Fruit fly (Drosophila melanogaster) whole organism, embryonic: Measurements from ENCODE around the gene ph-d.

Experiments used
- CG10321 ChIP-seq: fragments of 200-800 bp; sonication (Bioruptor generic); IDR thresholded peaks from 2 replicates; pipeline ENCODE4 v1.3.6; 2022; ENCODE audit warnings: missing biosample characterization, missing genetic modification characterization
- CG13775 ChIP-seq: fragments of 200-800 bp; sonication (Bioruptor generic); optimal IDR thresholded peaks from 3 replicates; lab custom pipeline; 2017; ENCODE audit warnings: missing biosample characterization, mild to moderate bottlenecking, missing genetic modification characterization
- CG14050 ChIP-seq: fragments of 200-800 bp; sonication (Bioruptor generic); IDR thresholded peaks from 3 replicates; pipeline ENCODE4 v1.3.6; 2022; ENCODE audit warnings: missing biosample characterization, missing genetic modification characterization
- CG15011 ChIP-seq: fragments of 200-800 bp; sonication (Bioruptor generic); optimal IDR thresholded peaks from 3 replicates; lab custom pipeline; 2018; ENCODE audit warnings: missing biosample characterization, mild to moderate bottlenecking, missing genetic modification characterization
- CG17361 ChIP-seq: fragments of 200-800 bp; sonication (Bioruptor generic); IDR thresholded peaks from 3 replicates; pipeline ENCODE4 v1.3.6; 2022; ENCODE audit warnings: missing biosample characterization, missing genetic modification characterization
- CG18011 ChIP-seq: fragments of 200-800 bp; sonication (Bioruptor generic); optimal IDR thresholded peaks from 2 replicates; lab custom pipeline; 2017; ENCODE audit warnings: missing biosample characterization, missing genetic modification characterization, mild to moderate bottlenecking, moderate library complexity, missing genotype
- CG18476 ChIP-seq: fragments of 200-800 bp; sonication (Bioruptor generic); optimal IDR thresholded peaks from 2 replicates; lab custom pipeline; 2016; ENCODE audit warnings: missing biosample characterization, mild to moderate bottlenecking, missing genetic modification characterization
- CG2120 ChIP-seq: fragments of 200-800 bp; sonication (Bioruptor generic); optimal IDR thresholded peaks from 3 replicates; lab custom pipeline; 2016; ENCODE audit warnings: missing biosample characterization, missing genetic modification characterization
- CG30020 ChIP-seq: fragments of 200-800 bp; optimal IDR thresholded peaks from 2 replicates; lab custom pipeline; 2019; ENCODE audit warnings: missing biosample characterization, mild to moderate bottlenecking, missing genetic modification characterization, moderate library complexity
- CG34376 ChIP-seq: fragments of 200-800 bp; sonication (Bioruptor generic); optimal IDR thresholded peaks from 2 replicates; lab custom pipeline; 2018; ENCODE audit warnings: missing biosample characterization, mild to moderate bottlenecking, missing genetic modification characterization
- CG3838 ChIP-seq: fragments of 200-800 bp; sonication (Bioruptor generic); optimal IDR thresholded peaks from 3 replicates; lab custom pipeline; 2016; ENCODE audit warnings: missing biosample characterization, missing genetic modification characterization
- CG42726 ChIP-seq: fragments of 200-800 bp; sonication (Bioruptor generic); IDR thresholded peaks from 2 replicates; pipeline ENCODE4 v1.3.6; 2022; ENCODE audit warnings: missing biosample characterization, missing genetic modification characterization; ENCODE audit not compliant: partially characterized antibody
- CG4404 ChIP-seq: fragments of 200-800 bp; sonication (Bioruptor generic); IDR thresholded peaks from 2 replicates; pipeline ENCODE4 v1.3.6; 2022; ENCODE audit warnings: missing biosample characterization, missing genetic modification characterization
- CG4424 ChIP-seq: fragments of 200-800 bp; sonication (Bioruptor generic); optimal IDR thresholded peaks from 3 replicates; lab custom pipeline; 2016; ENCODE audit warnings: missing biosample characterization, missing genetic modification characterization
- CG6175 ChIP-seq: fragments of 200-800 bp; sonication (Bioruptor generic); IDR thresholded peaks from 3 replicates; pipeline ENCODE4 v1.3.6; 2022; ENCODE audit warnings: missing biosample characterization, missing genetic modification characterization
- CG6689 ChIP-seq: fragments of 200-800 bp; sonication (Bioruptor generic); IDR thresholded peaks from 2 replicates; pipeline ENCODE4 v1.3.6; 2022; ENCODE audit warnings: missing biosample characterization, missing genetic modification characterization
- CG7963 ChIP-seq: fragments of 200-800 bp; sonication (Bioruptor generic); IDR thresholded peaks from 3 replicates; pipeline ENCODE4 v1.3.6; 2022; ENCODE audit warnings: missing biosample characterization, missing genetic modification characterization; ENCODE audit not compliant: partially characterized antibody
- CG8944 ChIP-seq: fragments of 200-800 bp; sonication (Bioruptor generic); optimal IDR thresholded peaks from 3 replicates; lab custom pipeline; 2016; ENCODE audit warnings: missing biosample characterization, missing genetic modification characterization
- CG9215 ChIP-seq: fragments of 200-800 bp; sonication (Bioruptor generic); IDR thresholded peaks from 2 replicates; pipeline ENCODE4 v1.3.6; 2022; ENCODE audit warnings: missing biosample characterization, missing genetic modification characterization
- Dip2 ChIP-seq: fragments of 200-800 bp; sonication (Bioruptor generic); IDR thresholded peaks from 2 replicates; pipeline ENCODE4 v1.3.6; 2022; ENCODE audit warnings: missing biosample characterization, missing genetic modification characterization
- Dip3 ChIP-seq: fragments of 200-800 bp; sonication (Bioruptor generic); optimal IDR thresholded peaks from 3 replicates; lab custom pipeline; 2016; ENCODE audit warnings: missing biosample characterization, missing genetic modification characterization
- Dll ChIP-seq: fragments of 200-800 bp; sonication (Bioruptor generic); IDR thresholded peaks from 4 replicates; pipeline ENCODE4 v1.3.6; 2022; ENCODE audit warnings: missing biosample characterization, missing genetic modification characterization; ENCODE audit not compliant: partially characterized antibody
- Fer2 ChIP-seq: fragments of 200-800 bp; sonication (Bioruptor generic); optimal IDR thresholded peaks from 2 replicates; lab custom pipeline; 2018; ENCODE audit warnings: missing biosample characterization, mild to moderate bottlenecking, missing genetic modification characterization, moderate library complexity
- HLHmδ ChIP-seq: fragments of 200-800 bp; sonication (Bioruptor generic); optimal IDR thresholded peaks from 2 replicates; lab custom pipeline; 2018; ENCODE audit warnings: missing biosample characterization, mild to moderate bottlenecking, missing genetic modification characterization, moderate library complexity
- HmgZ ChIP-seq: fragments of 200-800 bp; sonication (Bioruptor generic); optimal IDR thresholded peaks from 2 replicates; lab custom pipeline; 2018; ENCODE audit warnings: missing biosample characterization, mild to moderate bottlenecking, missing genetic modification characterization
- NfI ChIP-seq: fragments of 200-800 bp; sonication (Bioruptor generic); optimal IDR thresholded peaks from 3 replicates; lab custom pipeline; 2018; ENCODE audit warnings: missing biosample characterization, mild to moderate bottlenecking, missing genetic modification characterization, moderate library complexity
- Side ChIP-seq: fragments of 200-800 bp; sonication (Bioruptor generic); optimal IDR thresholded peaks from 2 replicates; lab custom pipeline; 2016; ENCODE audit warnings: missing biosample characterization, missing genetic modification characterization
- Sox100B ChIP-seq: fragments of 200-800 bp; sonication (Bioruptor generic); optimal IDR thresholded peaks from 3 replicates; lab custom pipeline; 2018; ENCODE audit warnings: missing biosample characterization, mild to moderate bottlenecking, missing genetic modification characterization
- Vsx1 ChIP-seq: fragments of 200-800 bp; sonication (Bioruptor generic); optimal IDR thresholded peaks from 2 replicates; lab custom pipeline; 2017; ENCODE audit warnings: missing biosample characterization, mild to moderate bottlenecking, missing genetic modification characterization, missing genetic modification reagents
- Xrp1 ChIP-seq: fragments of 200-800 bp; sonication (Bioruptor generic); IDR thresholded peaks from 2 replicates; pipeline ENCODE4 v1.3.6; 2022; ENCODE audit warnings: missing biosample characterization, missing genetic modification characterization
- bsh ChIP-seq, 2 experiments: fragments of 200-800 bp; sonication (Bioruptor generic); optimal IDR thresholded peaks; 2 replicates each; lab custom pipeline; 2017 to 2018; ENCODE audit warnings: mild to moderate bottlenecking in 2 of 2, missing biosample characterization in 2 of 2, missing genetic modification characterization in 2 of 2, moderate library complexity in 1 of 2
- chinmo ChIP-seq: fragments of 200-800 bp; sonication (Bioruptor generic); IDR thresholded peaks from 4 replicates; pipeline ENCODE4 v1.3.6; 2022; ENCODE audit warnings: missing biosample characterization, missing genetic modification characterization; ENCODE audit not compliant: partially characterized antibody
- chm ChIP-seq: fragments of 200-800 bp; sonication (Bioruptor generic); IDR thresholded peaks from 2 replicates; pipeline ENCODE4 v1.3.6; 2022; ENCODE audit warnings: missing biosample characterization, missing genetic modification characterization
- ci ChIP-seq: fragments of 200-800 bp; sonication (Bioruptor generic); IDR thresholded peaks from 3 replicates; pipeline ENCODE4 v1.3.6; 2022; ENCODE audit warnings: missing biosample characterization, missing genetic modification characterization
- crp ChIP-seq, 2 experiments: fragments of 200-800 bp; sonication (Bioruptor generic); optimal IDR thresholded peaks; 2 replicates in 1 of 2; 3 replicates in 1 of 2; lab custom pipeline; 2017; ENCODE audit warnings: missing biosample characterization in 2 of 2, missing genetic modification characterization in 2 of 2, mild to moderate bottlenecking in 1 of 2, moderate library complexity in 1 of 2
- dan ChIP-seq: fragments of 200-800 bp; sonication (Bioruptor generic); IDR thresholded peaks from 2 replicates; pipeline ENCODE4 v1.3.6; 2022; ENCODE audit warnings: missing biosample characterization, missing genetic modification characterization
- dpn ChIP-seq, 2 experiments: fragments of 200-800 bp; sonication (Bioruptor generic); optimal IDR thresholded peaks; 3 replicates each; lab custom pipeline; 2016; ENCODE audit warnings: missing biosample characterization in 2 of 2, missing genetic modification characterization in 2 of 2
- dysf ChIP-seq: fragments of 200-800 bp; sonication (Bioruptor generic); IDR thresholded peaks from 3 replicates; pipeline ENCODE4 v1.3.6; 2022; ENCODE audit warnings: missing biosample characterization, missing genetic modification characterization
- fd64A ChIP-seq: fragments of 200-800 bp; sonication (Bioruptor generic); optimal IDR thresholded peaks from 3 replicates; lab custom pipeline; 2018; ENCODE audit warnings: missing biosample characterization, mild to moderate bottlenecking, missing genetic modification characterization
- gsb ChIP-seq: fragments of 200-800 bp; sonication (Bioruptor generic); IDR thresholded peaks from 2 replicates; pipeline ENCODE4 v1.3.6; 2022; ENCODE audit warnings: missing biosample characterization, missing genetic modification characterization
- lov ChIP-seq, 2 experiments: fragments of 200-800 bp in 1 of 2; fragments of >200 bp in 1 of 2; sonication (Bioruptor generic) in 1 of 2; IDR thresholded peaks in 1 of 2; optimal IDR thresholded peaks in 1 of 2; 2 replicates in 1 of 2; 3 replicates in 1 of 2; pipeline versions ENCODE4 v1.3.6 to Lab custom; 2017 to 2022; ENCODE audit warnings: missing biosample characterization in 1 of 2, missing genetic modification characterization in 1 of 2
- nau ChIP-seq: fragments of 200-800 bp; sonication (Bioruptor generic); optimal IDR thresholded peaks from 3 replicates; lab custom pipeline; 2017; ENCODE audit warnings: missing biosample characterization, mild to moderate bottlenecking, missing genetic modification characterization, missing genetic modification reagents
- p53 ChIP-seq: fragments of 200-800 bp; sonication (Bioruptor generic); optimal IDR thresholded peaks from 2 replicates; lab custom pipeline; 2016; ENCODE audit warnings: missing biosample characterization, missing genetic modification characterization
- phol ChIP-seq: fragments of 200-800 bp; sonication (Bioruptor generic); optimal IDR thresholded peaks from 3 replicates; lab custom pipeline; 2018; ENCODE audit warnings: missing biosample characterization, mild to moderate bottlenecking, missing genetic modification characterization, moderate library complexity
- pros ChIP-seq: fragments of 200-800 bp; sonication (Bioruptor generic); optimal IDR thresholded peaks from 3 replicates; lab custom pipeline; 2019; ENCODE audit warnings: missing biosample characterization, mild to moderate bottlenecking, missing genetic modification characterization, moderate library complexity
- rib ChIP-seq: fragments of 200-800 bp; sonication (Bioruptor generic); IDR thresholded peaks from 2 replicates; pipeline ENCODE4 v1.3.6; 2022; ENCODE audit warnings: missing biosample characterization, missing genetic modification characterization
- sqz ChIP-seq: fragments of 200-800 bp; sonication (Bioruptor generic); optimal IDR thresholded peaks from 3 replicates; lab custom pipeline; 2018; ENCODE audit warnings: missing biosample characterization, mild to moderate bottlenecking, missing genetic modification characterization
- tio ChIP-seq: fragments of 200-800 bp; sonication (Bioruptor generic); optimal IDR thresholded peaks from 2 replicates; lab custom pipeline; 2017; ENCODE audit warnings: missing biosample characterization, missing genetic modification characterization, inconsistent platforms
- vnd ChIP-seq: fragments of 200-800 bp; sonication (Bioruptor generic); IDR thresholded peaks from 3 replicates; pipeline ENCODE4 v1.3.6; 2022; ENCODE audit warnings: missing biosample characterization, missing genetic modification characterization; ENCODE audit not compliant: partially characterized antibody
- wdn ChIP-seq: fragments of 200-800 bp; sonication (Bioruptor generic); IDR thresholded peaks from 2 replicates; pipeline ENCODE4 v1.3.6; 2022; ENCODE audit warnings: missing biosample characterization, missing genetic modification characterization

Gene ph-d

DNA sequence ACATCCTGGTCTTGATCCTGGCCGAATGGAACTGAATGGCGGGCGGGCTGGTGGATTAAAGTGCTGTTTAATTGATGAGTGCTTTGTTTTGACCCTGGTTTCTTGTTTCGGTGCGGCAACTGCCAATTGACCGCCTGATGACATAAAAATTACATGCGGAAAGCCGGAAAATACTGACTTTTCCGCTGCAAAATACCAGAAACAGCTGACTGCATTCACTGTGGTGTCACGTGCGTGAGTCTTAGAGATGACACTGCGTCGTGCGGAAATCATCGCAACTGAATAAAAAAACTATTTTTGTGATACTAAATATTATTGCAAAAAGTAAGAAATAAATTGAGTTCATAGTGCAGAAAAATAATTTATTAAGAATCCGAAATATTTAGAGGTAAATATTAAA lies 26.4 kb upstream of the ph-d start, which contains the start of gene bcn92 (continued):
- no peak for TF ChIP-seq nau (GFP tag; lab: Kevin White, UChicago)
- TF ChIP-seq vnd (GFP tag; lab: Robert Waterston, UW), result peak; percentile 93
- TF ChIP-seq Vsx1, result no peak
- TF ChIP-seq wdn (GFP tag; lab: Robert Waterston, UW), result no peak
- no peak for TF ChIP-seq p53 (GFP tag; lab: Kevin White, UChicago)
- TF ChIP-seq CG10321 (GFP tag; lab: Robert Waterston, UW), result no peak
- TF ChIP-seq Sox100B (GFP tag; lab: Kevin White, UChicago), result no peak
- peak; percentile 17 for TF ChIP-seq NfI
- TF ChIP-seq CG7963 (GFP tag; lab: Robert Waterston, UW), result peak; percentile 82
- TF ChIP-seq phol, result peak; percentile 5
- TF ChIP-seq CG30020 (tag; lab: Kevin White, UChicago), result peak; percentile 26
- peak; percentile 38 for TF ChIP-seq CG13775 (GFP tag; lab: Kevin White, UChicago)
- peak; percentile 94 for TF ChIP-seq Dll (GFP tag; lab: Robert Waterston, UW)
- no peak for TF ChIP-seq CG14050 (GFP tag; lab: Robert Waterston, UW)
- TF ChIP-seq dysf (GFP tag; lab: Robert Waterston, UW), result no peak
- TF ChIP-seq CG9215 (GFP tag; lab: Robert Waterston, UW), result no peak
- no peak for TF ChIP-seq CG15011 (GFP tag; lab: Kevin White, UChicago)
- TF ChIP-seq CG17361 (GFP tag; lab: Robert Waterston, UW), result peak; percentile 39; the same call in 1 of the 3 replicates
- TF ChIP-seq Side (GFP tag; lab: Kevin White, UChicago), result peak; percentile 35
- TF ChIP-seq ci, result peak; percentile 35; the same call in 1 of the 3 replicates
- no peak for TF ChIP-seq CG3838 (GFP tag; lab: Kevin White, UChicago)
- TF ChIP-seq Fer2, result no peak
- TF ChIP-seq HmgZ (tag; lab: Kevin White, UChicago), result peak; percentile 45
- TF ChIP-seq CG8944 (GFP tag; lab: Kevin White, UChicago), result no peak
- no peak for TF ChIP-seq CG4404
- no peak for TF ChIP-seq fd64A (GFP tag; lab: Kevin White, UChicago)
- TF ChIP-seq rib (GFP tag; lab: Robert Waterston, UW), result no peak
- TF ChIP-seq CG18011 (GFP tag; lab: Kevin White, UChicago), result no peak
- peak; percentile 4 for TF ChIP-seq HLHmδ (GFP tag; lab: Kevin White, UChicago)
- TF ChIP-seq CG42726 (GFP tag; lab: Robert Waterston, UW), result peak; percentile 92
- no peak for TF ChIP-seq gsb (GFP tag; lab: Robert Waterston, UW)
- TF ChIP-seq pros (GFP tag; lab: Kevin White, UChicago), result no peak
- TF ChIP-seq sqz (GFP tag; lab: Kevin White, UChicago), result peak; percentile 19
- peak; percentile 91; the same call in 3 of the 4 replicates for TF ChIP-seq chinmo (GFP tag; lab: Robert Waterston, UW)
- TF ChIP-seq dpn (GFP tag; optimal IDR thresholded peaks at IDR 0.05; lab: Kevin White, UChicago), result peak; percentile 48 to 51
- peak; percentile 18; the same call in 1 of the 2 replicates for TF ChIP-seq CG6689 (GFP tag; lab: Robert Waterston, UW)
- TF ChIP-seq lov (optimal IDR thresholded peaks at IDR 0.05; lab: Kevin White, UChicago), result no peak
- TF ChIP-seq lov (GFP tag; IDR thresholded peaks at IDR 0.05; lab: Robert Waterston, UW), result no peak
- no peak for TF ChIP-seq CG6175 (GFP tag; lab: Robert Waterston, UW)
- TF ChIP-seq CG2120, result peak; percentile 65
- peak; percentile 15; the same call in 1 of the 2 replicates for TF ChIP-seq Xrp1
- TF ChIP-seq Dip2 (GFP tag; lab: Robert Waterston, UW), result no peak
- no peak for TF ChIP-seq tio (GFP tag; lab: Kevin White, UChicago)
- TF ChIP-seq bsh (GFP tag; optimal IDR thresholded peaks at IDR 0.05; lab: Kevin White, UChicago), result peak in 1 of 2 experiments; percentile 16
- peak; percentile 23 for TF ChIP-seq Dip3 (GFP tag; lab: Kevin White, UChicago)
- peak; percentile 33 for TF ChIP-seq CG34376
- TF ChIP-seq CG18476 (GFP tag; lab: Kevin White, UChicago), result peak; percentile 9
- peak; percentile 78 to 96 for TF ChIP-seq crp (GFP tag; optimal IDR thresholded peaks at IDR 0.05; lab: Kevin White, UChicago)
- TF ChIP-seq dan (GFP tag; lab: Robert Waterston, UW), result no peak
- TF ChIP-seq chm (GFP tag; lab: Robert Waterston, UW), result no peak; the same call in 1 of the 2 replicates
- peak; percentile 40 for TF ChIP-seq CG4424
